Fruit fly (Drosophila melanogaster) whole organism, embryonic: ENCODE results near the gene CG32036.

Experiments
- CG10147 ChIP-seq: fragments of 200-800 bp; sonication (Bioruptor generic); optimal IDR thresholded peaks from 2 replicates; lab custom pipeline; 2019; ENCODE audit warnings: missing biosample characterization, mild to moderate bottlenecking, missing genetic modification characterization, moderate library complexity
- CG11504 ChIP-seq: fragments of 200-800 bp; sonication (Bioruptor generic); optimal IDR thresholded peaks from 3 replicates; lab custom pipeline; 2019; ENCODE audit warnings: missing biosample characterization, mild to moderate bottlenecking, missing genetic modification characterization, moderate library complexity
- CG11560 ChIP-seq: fragments of 200-800 bp; sonication (Bioruptor generic); IDR thresholded peaks from 3 replicates; pipeline ENCODE4 v1.3.6; 2022; ENCODE audit warnings: missing biosample characterization, missing genetic modification characterization
- CG16779 ChIP-seq: fragments of 200-800 bp; sonication (Bioruptor generic); IDR thresholded peaks from 2 replicates; pipeline ENCODE4 v1.3.6; 2022; ENCODE audit warnings: missing biosample characterization, missing genetic modification characterization
- CG17802 ChIP-seq: fragments of 200-800 bp; sonication (Bioruptor generic); optimal IDR thresholded peaks from 2 replicates; lab custom pipeline; 2018; ENCODE audit warnings: missing biosample characterization, mild to moderate bottlenecking, missing genetic modification characterization, moderate library complexity
- CG18262 ChIP-seq: fragments of 200-800 bp; optimal IDR thresholded peaks from 3 replicates; lab custom pipeline; 2019; ENCODE audit warnings: missing biosample characterization, mild to moderate bottlenecking, missing genetic modification characterization, moderate library complexity
- CG30403 ChIP-seq: fragments of 200-800 bp; sonication (Bioruptor generic); optimal IDR thresholded peaks from 3 replicates; lab custom pipeline; 2016; ENCODE audit warnings: missing biosample characterization, missing genetic modification characterization
- CG31441 ChIP-seq: fragments of 200-800 bp; sonication (Bioruptor generic); IDR thresholded peaks from 2 replicates; pipeline ENCODE4 v1.3.6; 2022; ENCODE audit warnings: missing biosample characterization, missing genetic modification characterization
- CG32532 ChIP-seq: fragments of 200-800 bp; sonication (Bioruptor generic); IDR thresholded peaks from 2 replicates; pipeline ENCODE4 v1.3.6; 2022; ENCODE audit warnings: missing biosample characterization, missing genetic modification characterization
- CG3838 ChIP-seq: fragments of 200-800 bp; sonication (Bioruptor generic); optimal IDR thresholded peaks from 3 replicates; lab custom pipeline; 2016; ENCODE audit warnings: missing biosample characterization, missing genetic modification characterization
- CG43689 ChIP-seq: fragments of 200-800 bp; sonication (Bioruptor generic); IDR thresholded peaks from 2 replicates; pipeline ENCODE4 v1.3.6; 2022; ENCODE audit warnings: missing biosample characterization, missing genetic modification characterization
- CG4707 ChIP-seq: fragments of 200-800 bp; sonication (Bioruptor generic); optimal IDR thresholded peaks from 2 replicates; lab custom pipeline; 2018; ENCODE audit warnings: missing biosample characterization, mild to moderate bottlenecking, missing genetic modification characterization, moderate library complexity
- CG4730 ChIP-seq: fragments of 200-800 bp; sonication (Bioruptor generic); IDR thresholded peaks from 2 replicates; pipeline ENCODE4 v1.3.6; 2022; ENCODE audit warnings: missing biosample characterization, missing genetic modification characterization
- CG5180 ChIP-seq: fragments of 200-800 bp; sonication (Bioruptor generic); optimal IDR thresholded peaks from 3 replicates; lab custom pipeline; 2017; ENCODE audit warnings: missing biosample characterization, missing genetic modification characterization, mild to moderate bottlenecking, moderate library complexity, missing genetic modification reagents
- CG6689 ChIP-seq: fragments of 200-800 bp; sonication (Bioruptor generic); IDR thresholded peaks from 2 replicates; pipeline ENCODE4 v1.3.6; 2022; ENCODE audit warnings: missing biosample characterization, missing genetic modification characterization
- CG6813 ChIP-seq: fragments of 200-800 bp; sonication (Bioruptor generic); optimal IDR thresholded peaks from 2 replicates; lab custom pipeline; 2017; ENCODE audit warnings: missing biosample characterization, missing genetic modification characterization, mild to moderate bottlenecking, moderate library complexity, missing genetic modification reagents
- CG7556 ChIP-seq: fragments of 200-800 bp; sonication (Bioruptor generic); optimal IDR thresholded peaks from 2 replicates; lab custom pipeline; 2017; ENCODE audit warnings: missing biosample characterization, mild to moderate bottlenecking, missing genetic modification characterization
- CG8944 ChIP-seq: fragments of 200-800 bp; sonication (Bioruptor generic); optimal IDR thresholded peaks from 3 replicates; lab custom pipeline; 2016; ENCODE audit warnings: missing biosample characterization, missing genetic modification characterization
- CG9215 ChIP-seq: fragments of 200-800 bp; sonication (Bioruptor generic); IDR thresholded peaks from 2 replicates; pipeline ENCODE4 v1.3.6; 2022; ENCODE audit warnings: missing biosample characterization, missing genetic modification characterization
- CG9932 ChIP-seq: fragments of 200-800 bp; sonication (Bioruptor generic); IDR thresholded peaks from 2 replicates; pipeline ENCODE4 v1.3.6; 2022; ENCODE audit warnings: missing biosample characterization, missing genetic modification characterization
- CkIIα-i1 ChIP-seq: fragments of 200-800 bp; sonication (Bioruptor generic); IDR thresholded peaks from 2 replicates; pipeline ENCODE4 v1.3.6; 2022; ENCODE audit warnings: missing biosample characterization, missing genetic modification characterization
- D ChIP-seq, 2 experiments: fragments of 200-800 bp in 1 of 2; fragments of >200 bp in 1 of 2; sonication (Bioruptor generic) in 1 of 2; optimal IDR thresholded peaks; 2 replicates in 1 of 2; 3 replicates in 1 of 2; lab custom pipeline; 2017; ENCODE audit warnings: mild to moderate bottlenecking in 1 of 2, missing biosample characterization in 1 of 2, missing genetic modification characterization in 1 of 2, missing genetic modification reagents in 1 of 2
- D19A ChIP-seq: fragments of 200-800 bp; optimal IDR thresholded peaks from 3 replicates; lab custom pipeline; 2019; ENCODE audit warnings: missing biosample characterization, mild to moderate bottlenecking, missing genetic modification characterization, moderate library complexity
- Dll ChIP-seq: fragments of 200-800 bp; sonication (Bioruptor generic); IDR thresholded peaks from 4 replicates; pipeline ENCODE4 v1.3.6; 2022; ENCODE audit warnings: missing biosample characterization, missing genetic modification characterization; ENCODE audit not compliant: partially characterized antibody
- Hr39 ChIP-seq: fragments of >200 bp; optimal IDR thresholded peaks from 2 replicates; lab custom pipeline; 2017
- MTF-1 ChIP-seq: fragments of 200-800 bp; sonication (Bioruptor generic); optimal IDR thresholded peaks from 2 replicates; lab custom pipeline; 2018; ENCODE audit warnings: missing biosample characterization, mild to moderate bottlenecking, missing genetic modification characterization, borderline replicate concordance
- Max ChIP-seq: fragments of 200-800 bp; sonication (Bioruptor generic); optimal IDR thresholded peaks from 2 replicates; lab custom pipeline; 2016; ENCODE audit warnings: missing biosample characterization, mild to moderate bottlenecking, missing genetic modification characterization
- Taf1 ChIP-seq: fragments of 200-800 bp; sonication (Bioruptor generic); IDR thresholded peaks from 2 replicates; pipeline ENCODE4 v1.3.6; 2022; ENCODE audit warnings: missing biosample characterization, missing genetic modification characterization
- Vsx1 ChIP-seq: fragments of 200-800 bp; sonication (Bioruptor generic); optimal IDR thresholded peaks from 2 replicates; lab custom pipeline; 2017; ENCODE audit warnings: missing biosample characterization, mild to moderate bottlenecking, missing genetic modification characterization, missing genetic modification reagents
- Xbp1 ChIP-seq: fragments of 200-800 bp; sonication (Bioruptor generic); optimal IDR thresholded peaks from 3 replicates; lab custom pipeline; 2016; ENCODE audit warnings: missing biosample characterization, mild to moderate bottlenecking, missing genetic modification characterization
- ac ChIP-seq: fragments of 200-800 bp; sonication (Bioruptor generic); optimal IDR thresholded peaks from 3 replicates; lab custom pipeline; 2017; ENCODE audit warnings: missing biosample characterization, mild to moderate bottlenecking, missing genetic modification characterization
- ash1 ChIP-seq: fragments of 200-800 bp; sonication (Bioruptor generic); optimal IDR thresholded peaks from 2 replicates; lab custom pipeline; 2018; ENCODE audit warnings: missing biosample characterization, mild to moderate bottlenecking, missing genetic modification characterization
- az2 ChIP-seq: fragments of 200-800 bp; sonication (Bioruptor generic); optimal IDR thresholded peaks from 3 replicates; lab custom pipeline; 2016; ENCODE audit warnings: missing biosample characterization, missing genetic modification characterization
- bbx ChIP-seq: fragments of 200-800 bp; sonication (Bioruptor generic); IDR thresholded peaks from 2 replicates; pipeline ENCODE4 v1.3.6; 2022; ENCODE audit warnings: missing biosample characterization, missing genetic modification characterization; ENCODE audit not compliant: partially characterized antibody
- dysf ChIP-seq: fragments of 200-800 bp; sonication (Bioruptor generic); IDR thresholded peaks from 3 replicates; pipeline ENCODE4 v1.3.6; 2022; ENCODE audit warnings: missing biosample characterization, missing genetic modification characterization
- eve ChIP-seq, 2 experiments: fragments of >200 bp; optimal IDR thresholded peaks; 2 replicates each; lab custom pipeline; 2017; ENCODE audit warnings: missing biosample characterization in 2 of 2, missing genetic modification characterization in 2 of 2
- exex ChIP-seq: fragments of 200-800 bp; sonication (Bioruptor generic); optimal IDR thresholded peaks from 4 replicates; lab custom pipeline; 2018; ENCODE audit warnings: missing biosample characterization, mild to moderate bottlenecking, missing genetic modification characterization, moderate library complexity
- gfzf ChIP-seq: fragments of 200-800 bp; sonication (Bioruptor generic); optimal IDR thresholded peaks from 2 replicates; lab custom pipeline; 2016; ENCODE audit warnings: missing biosample characterization, mild to moderate bottlenecking, missing genetic modification characterization, moderate library complexity
- knrl ChIP-seq: fragments of 200-800 bp; sonication (Bioruptor generic); IDR thresholded peaks from 3 replicates; pipeline ENCODE4 v1.3.6; 2022; ENCODE audit warnings: missing biosample characterization, missing genetic modification characterization; ENCODE audit not compliant: partially characterized antibody
- onecut ChIP-seq: fragments of 200-800 bp; sonication (Bioruptor generic); IDR thresholded peaks from 2 replicates; pipeline ENCODE4 v1.3.6; 2022; ENCODE audit warnings: missing biosample characterization, missing genetic modification characterization
- p53 ChIP-seq: fragments of 200-800 bp; sonication (Bioruptor generic); optimal IDR thresholded peaks from 2 replicates; lab custom pipeline; 2016; ENCODE audit warnings: missing biosample characterization, missing genetic modification characterization
- row ChIP-seq: fragments of 200-800 bp; sonication (Bioruptor generic); IDR thresholded peaks from 3 replicates; pipeline ENCODE4 v1.3.6; 2022; ENCODE audit warnings: missing biosample characterization, missing genetic modification characterization
- scrt ChIP-seq: fragments of 200-800 bp; sonication (Bioruptor generic); optimal IDR thresholded peaks from 2 replicates; lab custom pipeline; 2018; ENCODE audit warnings: missing biosample characterization, mild to moderate bottlenecking, missing genetic modification characterization, moderate library complexity
- sr ChIP-seq: fragments of 200-800 bp; sonication (Bioruptor generic); IDR thresholded peaks from 3 replicates; pipeline ENCODE4 v1.3.6; 2022; ENCODE audit warnings: missing biosample characterization, missing genetic modification characterization
- tgo ChIP-seq: fragments of 200-800 bp; sonication (Bioruptor generic); IDR thresholded peaks from 3 replicates; pipeline ENCODE4 v1.3.6; 2022; ENCODE audit warnings: missing biosample characterization, missing genetic modification characterization
- tio ChIP-seq: fragments of 200-800 bp; sonication (Bioruptor generic); optimal IDR thresholded peaks from 2 replicates; lab custom pipeline; 2017; ENCODE audit warnings: missing biosample characterization, missing genetic modification characterization, inconsistent platforms
- usp ChIP-seq: fragments of >200 bp; optimal IDR thresholded peaks from 2 replicates; lab custom pipeline; 2017; ENCODE audit warnings: missing biosample characterization, missing genetic modification characterization
- wek ChIP-seq: fragments of 200-800 bp; sonication (Bioruptor generic); optimal IDR thresholded peaks from 3 replicates; lab custom pipeline; 2018; ENCODE audit warnings: missing biosample characterization, mild to moderate bottlenecking, missing genetic modification characterization, moderate library complexity

Gene CG32036

dm6 chr3L:9460775-9461491 is 28.1 kb downstream of the CG32036 start, which contains the start of the genes CG3434 and CG44838 (continued):
- peak; percentile 27 for TF ChIP-seq CG3838
- peak; percentile 75 for TF ChIP-seq scrt (GFP tag; lab: Kevin White, UChicago)
- TF ChIP-seq CG8944 = peak; percentile 55
- TF ChIP-seq CG16779 (GFP tag; lab: Robert Waterston, UW) = no peak
- TF ChIP-seq CG17802 (tag; lab: Kevin White, UChicago) = peak; percentile 58
- peak; percentile 36 for TF ChIP-seq MTF-1 (GFP tag; lab: Kevin White, UChicago)
- peak; percentile 81 for TF ChIP-seq CG32532
- peak; percentile 94 for TF ChIP-seq row (GFP tag; lab: Robert Waterston, UW)
- peak; percentile 83 for TF ChIP-seq CG10147 (GFP tag; lab: Kevin White, UChicago)
- peak; percentile 72 for TF ChIP-seq CG7556
- peak; percentile 25; the same call in 1 of the 2 replicates for TF ChIP-seq bbx
- TF ChIP-seq ac (GFP tag; lab: Kevin White, UChicago) = no peak

dm6 chr3L:9457619-9458092 is 31.4 kb downstream of the CG32036 start, which contains the start of gene CG3437:
Gene CG3437 (minus strand): TSS chr3L:9457669.
- TF ChIP-seq az2 (GFP tag; lab: Kevin White, UChicago) = peak; percentile 99
- TF ChIP-seq Xbp1 (GFP tag; lab: Kevin White, UChicago) = peak; percentile 99
- TF ChIP-seq sr (GFP tag; lab: Robert Waterston, UW) = peak; percentile 98
- peak; percentile 95 for TF ChIP-seq p53 (GFP tag; lab: Kevin White, UChicago)
- TF ChIP-seq tgo (GFP tag; lab: Robert Waterston, UW) = peak; percentile 99
- TF ChIP-seq CG9215 (GFP tag; lab: Robert Waterston, UW) = peak; percentile 99
- peak; percentile 99 for TF ChIP-seq CG9932 (GFP tag; lab: Robert Waterston, UW)
- TF ChIP-seq ash1 (GFP tag; lab: Kevin White, UChicago) = peak; percentile 96
- TF ChIP-seq knrl (GFP tag; lab: Robert Waterston, UW) = peak; percentile 40; the same call in 1 of the 3 replicates
- peak; percentile 85 for TF ChIP-seq D19A
- peak; percentile 96 for TF ChIP-seq CG18262
- peak; percentile 97 for TF ChIP-seq Taf1 (GFP tag; lab: Robert Waterston, UW)
- peak; percentile 99 for TF ChIP-seq CG4730
- TF ChIP-seq CG43689 = peak; percentile 97
- TF ChIP-seq CG5180 (GFP tag; lab: Kevin White, UChicago) = peak; percentile 91
- TF ChIP-seq onecut = peak; percentile 98
- no peak for TF ChIP-seq usp
- peak; percentile 93 for TF ChIP-seq exex (tag; lab: Kevin White, UChicago)
- peak; percentile 98 for TF ChIP-seq tio
- peak; percentile 90 for TF ChIP-seq wek (GFP tag; lab: Kevin White, UChicago)
- peak; percentile 97 for TF ChIP-seq Max (GFP tag; lab: Kevin White, UChicago)
- peak; percentile 99 for TF ChIP-seq CG6813 (GFP tag; lab: Kevin White, UChicago)
- no peak for TF ChIP-seq D (optimal IDR thresholded peaks at IDR 0.05; lab: Kevin White, UChicago)
- TF ChIP-seq D (GFP tag; optimal IDR thresholded peaks at IDR 0.05; lab: Kevin White, UChicago) = peak; percentile 98
- TF ChIP-seq dysf = peak; percentile 100
- peak; percentile 39 for TF ChIP-seq gfzf (GFP tag; lab: Kevin White, UChicago)
- TF ChIP-seq CG30403 (GFP tag; lab: Kevin White, UChicago) = peak; percentile 99
- TF ChIP-seq Dll (GFP tag; lab: Robert Waterston, UW) = peak; percentile 61; the same call in 3 of the 4 replicates
- no peak for TF ChIP-seq eve (GFP tag; optimal IDR thresholded peaks at IDR 0.05; lab: Kevin White, UChicago)
- TF ChIP-seq CkIIα-i1 (GFP tag; lab: Robert Waterston, UW) = peak; percentile 96
- peak; percentile 94 for TF ChIP-seq CG11560 (tag; lab: Robert Waterston, UW)
- TF ChIP-seq CG11504 (tag; lab: Kevin White, UChicago) = peak; percentile 98
- TF ChIP-seq CG6689 (GFP tag; lab: Robert Waterston, UW) = peak; percentile 99
- no peak for TF ChIP-seq Hr39 (lab: Kevin White, UChicago)
- TF ChIP-seq CG4707 = peak; percentile 95
- peak; percentile 97 for TF ChIP-seq Vsx1
- peak; percentile 98 for TF ChIP-seq CG31441 (GFP tag; lab: Robert Waterston, UW)
